Fruit fly (Drosophila melanogaster) whole organism, prepupa: ENCODE results near the gene Sema1a.
A peak's percentile ranks its signal among the peaks of the same experiment; 100 is the strongest.

Experiments
- Blimp-1 ChIP-seq: fragments of 200-800 bp; sonication (Bioruptor generic); optimal IDR thresholded peaks from 3 replicates; lab custom pipeline; 2017; ENCODE audit warnings: missing biosample characterization, missing genetic modification characterization, mild to moderate bottlenecking, moderate library complexity, missing genetic modification reagents
- CG16779 ChIP-seq: fragments of 200-800 bp; sonication (Bioruptor generic); optimal IDR thresholded peaks from 3 replicates; lab custom pipeline; 2017; ENCODE audit warnings: missing biosample characterization, mild to moderate bottlenecking, missing genetic modification characterization
- CG6276 ChIP-seq: fragments of 200-800 bp; sonication (Bioruptor generic); optimal IDR thresholded peaks from 2 replicates; lab custom pipeline; 2017; ENCODE audit warnings: missing biosample characterization, mild to moderate bottlenecking, missing genetic modification characterization
- CG6854 ChIP-seq: fragments of 200-800 bp; sonication (Bioruptor generic); optimal IDR thresholded peaks from 2 replicates; lab custom pipeline; 2017; ENCODE audit warnings: missing biosample characterization, mild to moderate bottlenecking, missing genetic modification characterization
- CG9139 ChIP-seq: fragments of 200-800 bp; sonication (Bioruptor generic); optimal IDR thresholded peaks from 3 replicates; lab custom pipeline; 2017; ENCODE audit warnings: missing biosample characterization, mild to moderate bottlenecking, missing genetic modification characterization
- Ets21C ChIP-seq: fragments of 200-800 bp; sonication (Bioruptor generic); optimal IDR thresholded peaks from 3 replicates; lab custom pipeline; 2016; ENCODE audit warnings: missing biosample characterization, missing genetic modification characterization
- Ets96B ChIP-seq: fragments of 200-800 bp; optimal IDR thresholded peaks from 2 replicates; lab custom pipeline; 2019; ENCODE audit warnings: missing biosample characterization, mild to moderate bottlenecking, missing genetic modification characterization, moderate library complexity
- Gug ChIP-seq: fragments of 200-800 bp; sonication (Bioruptor generic); IDR thresholded peaks from 2 replicates; pipeline ENCODE4 v1.3.6; 2022; ENCODE audit warnings: missing biosample characterization, missing genetic modification characterization
- OdsH ChIP-seq: fragments of 200-800 bp; sonication (Bioruptor generic); optimal IDR thresholded peaks from 3 replicates; lab custom pipeline; 2016; ENCODE audit warnings: missing biosample characterization, missing genetic modification characterization
- Smox ChIP-seq: fragments of 200-800 bp; sonication (Bioruptor generic); optimal IDR thresholded peaks from 3 replicates; lab custom pipeline; 2016; ENCODE audit warnings: missing biosample characterization, missing genetic modification characterization
- Sox15 ChIP-seq: fragments of 200-800 bp; sonication (Bioruptor generic); optimal IDR thresholded peaks from 3 replicates; lab custom pipeline; 2016; ENCODE audit warnings: missing biosample characterization, missing genetic modification characterization
- cyc ChIP-seq: fragments of 200-800 bp; sonication (Bioruptor generic); optimal IDR thresholded peaks from 3 replicates; lab custom pipeline; 2016; ENCODE audit warnings: missing biosample characterization, missing genetic modification characterization
- fd59A ChIP-seq: fragments of 200-800 bp; sonication (Bioruptor generic); optimal IDR thresholded peaks from 2 replicates; lab custom pipeline; 2017; ENCODE audit warnings: missing biosample characterization, mild to moderate bottlenecking, missing genetic modification characterization, missing genetic modification reagents
- salr ChIP-seq, 2 experiments: fragments of 200-800 bp; sonication (Bioruptor generic); optimal IDR thresholded peaks; 3 replicates each; lab custom pipeline; 2016 to 2018; ENCODE audit warnings: missing biosample characterization in 2 of 2, missing genetic modification characterization in 2 of 2, mild to moderate bottlenecking in 1 of 2

DNA sequence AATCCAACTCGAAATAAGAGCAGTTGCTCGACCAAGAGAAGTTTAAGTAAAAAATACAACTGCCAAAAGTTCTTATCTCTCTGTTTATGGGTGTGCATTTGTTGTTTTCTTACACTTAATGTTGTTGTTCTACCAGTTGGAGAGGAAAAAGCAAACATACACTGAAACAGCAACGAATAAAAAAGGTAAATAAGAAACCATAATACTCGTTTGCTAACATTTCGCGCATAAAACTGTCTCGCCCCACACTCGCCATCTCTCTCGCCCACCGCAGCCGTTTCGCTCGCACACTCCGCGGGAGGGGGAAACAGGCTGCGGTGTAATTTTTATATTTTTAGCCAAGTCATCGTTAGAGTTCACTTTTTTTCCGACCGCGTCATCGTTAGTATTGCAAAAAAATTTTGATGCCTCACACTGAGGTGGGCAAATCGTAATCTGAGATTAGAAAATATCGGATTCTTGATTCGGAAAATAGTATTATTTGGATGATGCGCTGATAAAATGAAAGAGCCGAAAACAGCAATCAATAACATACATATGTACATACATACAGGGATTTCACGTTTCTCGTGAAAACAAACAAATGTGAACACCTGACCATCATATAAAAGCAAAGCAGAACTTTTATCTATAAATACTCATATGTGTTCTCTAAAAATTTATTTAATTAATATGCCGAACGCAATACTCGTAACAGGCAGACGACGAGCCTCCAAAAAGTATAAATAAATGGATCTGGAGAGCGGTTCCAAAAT is 150.7 kb downstream of the Sema1a start:
- TF ChIP-seq Smox (GFP tag; lab: Kevin White, UChicago) (peak; percentile 38), Sox15 (no peak), CG16779 (no peak), OdsH (GFP tag; lab: Kevin White, UChicago) (no peak), CG9139 (GFP tag; lab: Kevin White, UChicago) (no peak), fd59A (GFP tag; lab: Kevin White, UChicago) (no peak), Blimp-1 (GFP tag; lab: Kevin White, UChicago) (peak; percentile 50), Ets96B (no peak), CG6854 (peak; percentile 31), cyc (GFP tag; lab: Kevin White, UChicago) (no peak), Ets21C (GFP tag; lab: Kevin White, UChicago) (no peak), salr (GFP tag; optimal IDR thresholded peaks at IDR 0.05; lab: Kevin White, UChicago) (no peak), CG6276 (GFP tag; lab: Kevin White, UChicago) (no peak), Gug (no peak)
